Fruit fly (Drosophila melanogaster) whole organism, embryonic: ENCODE results near the gene Atg14.

Source experiments
- Atf3 ChIP-seq: fragments of 200-800 bp; sonication (Bioruptor generic); optimal IDR thresholded peaks from 3 replicates; lab custom pipeline; 2016; ENCODE audit warnings: missing biosample characterization, missing genetic modification characterization
- Bteb2 ChIP-seq: fragments of 200-800 bp; sonication (Bioruptor generic); optimal IDR thresholded peaks from 2 replicates; lab custom pipeline; 2016; ENCODE audit warnings: missing biosample characterization, missing genetic modification characterization
- CG10959 ChIP-seq: fragments of 200-800 bp; sonication (Bioruptor generic); IDR thresholded peaks from 2 replicates; pipeline ENCODE4 v1.3.6; 2022; ENCODE audit warnings: missing biosample characterization, missing genetic modification characterization
- CG1233 ChIP-seq: fragments of 200-800 bp; sonication (Bioruptor generic); optimal IDR thresholded peaks from 4 replicates; lab custom pipeline; 2018; ENCODE audit warnings: missing biosample characterization, mild to moderate bottlenecking, missing genetic modification characterization
- CG12391 ChIP-seq: fragments of 200-800 bp; sonication (Bioruptor generic); optimal IDR thresholded peaks from 3 replicates; lab custom pipeline; 2018; ENCODE audit warnings: missing biosample characterization, mild to moderate bottlenecking, missing genetic modification characterization, moderate library complexity
- CG13287 ChIP-seq: fragments of 200-800 bp; sonication (Bioruptor generic); IDR thresholded peaks from 2 replicates; pipeline ENCODE4 v1.3.6; 2022; ENCODE audit warnings: missing biosample characterization, missing genetic modification characterization; ENCODE audit not compliant: partially characterized antibody
- CG13624 ChIP-seq: fragments of 200-800 bp; sonication (Bioruptor generic); optimal IDR thresholded peaks from 2 replicates; lab custom pipeline; 2016; ENCODE audit warnings: missing biosample characterization, missing genetic modification characterization
- CG14441 ChIP-seq: fragments of 200-800 bp; sonication (Bioruptor generic); IDR thresholded peaks from 2 replicates; pipeline ENCODE4 v1.3.6; 2022; ENCODE audit warnings: missing biosample characterization, missing genetic modification characterization
- CG14710 ChIP-seq: fragments of 200-800 bp; sonication (Bioruptor generic); optimal IDR thresholded peaks from 3 replicates; lab custom pipeline; 2019; ENCODE audit warnings: missing biosample characterization, mild to moderate bottlenecking, missing genetic modification characterization, moderate library complexity
- CG1529 ChIP-seq: fragments of 200-800 bp; sonication (Bioruptor generic); optimal IDR thresholded peaks from 3 replicates; lab custom pipeline; 2018; ENCODE audit warnings: missing biosample characterization, missing genetic modification characterization
- CG15514 ChIP-seq: fragments of 200-800 bp; sonication (Bioruptor generic); optimal IDR thresholded peaks from 3 replicates; lab custom pipeline; 2017; ENCODE audit warnings: missing biosample characterization, missing genetic modification characterization, mild to moderate bottlenecking, moderate library complexity, missing genetic modification reagents
- CG1647 ChIP-seq: fragments of 200-800 bp; sonication (Bioruptor generic); optimal IDR thresholded peaks from 3 replicates; lab custom pipeline; 2016; ENCODE audit warnings: missing biosample characterization, missing genetic modification characterization
- CG16813 ChIP-seq: fragments of 200-800 bp; sonication (Bioruptor generic); IDR thresholded peaks from 3 replicates; pipeline ENCODE4 v1.3.6; 2022; ENCODE audit warnings: missing biosample characterization, missing genetic modification characterization; ENCODE audit not compliant: partially characterized antibody
- CG17829 ChIP-seq: fragments of 200-800 bp; optimal IDR thresholded peaks from 2 replicates; lab custom pipeline; 2019; ENCODE audit warnings: missing biosample characterization, mild to moderate bottlenecking, missing genetic modification characterization, moderate library complexity
- CG3407 ChIP-seq: fragments of 200-800 bp; sonication (Bioruptor generic); optimal IDR thresholded peaks from 2 replicates; lab custom pipeline; 2018; ENCODE audit warnings: missing biosample characterization, mild to moderate bottlenecking, missing genetic modification characterization
- CG34376 ChIP-seq: fragments of 200-800 bp; sonication (Bioruptor generic); optimal IDR thresholded peaks from 2 replicates; lab custom pipeline; 2018; ENCODE audit warnings: missing biosample characterization, mild to moderate bottlenecking, missing genetic modification characterization
- CG34422 ChIP-seq: fragments of 200-800 bp; sonication (Bioruptor generic); IDR thresholded peaks from 3 replicates; pipeline ENCODE4 v1.3.6; 2022; ENCODE audit warnings: missing biosample characterization, missing genetic modification characterization
- CG3726 ChIP-seq: fragments of 200-800 bp; sonication (Bioruptor generic); IDR thresholded peaks from 3 replicates; pipeline ENCODE4, ENCODE4 v1.3.6; 2022; ENCODE audit warnings: missing biosample characterization, missing genetic modification characterization
- CG8089 ChIP-seq: fragments of 200-800 bp; sonication (Bioruptor generic); optimal IDR thresholded peaks from 3 replicates; lab custom pipeline; 2016; ENCODE audit warnings: missing biosample characterization, missing genetic modification characterization
- CG9932 ChIP-seq: fragments of 200-800 bp; sonication (Bioruptor generic); IDR thresholded peaks from 2 replicates; pipeline ENCODE4 v1.3.6; 2022; ENCODE audit warnings: missing biosample characterization, missing genetic modification characterization
- CoRest ChIP-seq: fragments of 200-800 bp; sonication (Bioruptor generic); optimal IDR thresholded peaks from 3 replicates; lab custom pipeline; 2018; ENCODE audit warnings: missing biosample characterization, mild to moderate bottlenecking, missing genetic modification characterization, moderate library complexity
- D19B ChIP-seq: fragments of 200-800 bp; sonication (Bioruptor generic); optimal IDR thresholded peaks from 2 replicates; lab custom pipeline; 2017; ENCODE audit warnings: missing biosample characterization, mild to moderate bottlenecking, missing genetic modification characterization
- Dek ChIP-seq: fragments of 200-800 bp; sonication (Bioruptor generic); optimal IDR thresholded peaks from 3 replicates; lab custom pipeline; 2019; ENCODE audit warnings: missing biosample characterization, mild to moderate bottlenecking, missing genetic modification characterization, moderate library complexity
- Dip2 ChIP-seq: fragments of 200-800 bp; sonication (Bioruptor generic); IDR thresholded peaks from 2 replicates; pipeline ENCODE4 v1.3.6; 2022; ENCODE audit warnings: missing biosample characterization, missing genetic modification characterization
- Dip3 ChIP-seq: fragments of 200-800 bp; sonication (Bioruptor generic); optimal IDR thresholded peaks from 3 replicates; lab custom pipeline; 2016; ENCODE audit warnings: missing biosample characterization, missing genetic modification characterization
- HLH3B ChIP-seq: fragments of 200-800 bp; sonication (Bioruptor generic); IDR thresholded peaks from 2 replicates; pipeline ENCODE4 v1.3.6; 2022; ENCODE audit warnings: missing biosample characterization, missing genetic modification characterization
- HLHmδ ChIP-seq: fragments of 200-800 bp; sonication (Bioruptor generic); optimal IDR thresholded peaks from 2 replicates; lab custom pipeline; 2018; ENCODE audit warnings: missing biosample characterization, mild to moderate bottlenecking, missing genetic modification characterization, moderate library complexity
- Hsf ChIP-seq: fragments of 200-800 bp; sonication (Bioruptor generic); optimal IDR thresholded peaks from 3 replicates; lab custom pipeline; 2016; ENCODE audit warnings: missing biosample characterization, missing genetic modification characterization
- Sry-β ChIP-seq: fragments of 200-800 bp; sonication (Bioruptor generic); optimal IDR thresholded peaks from 2 replicates; lab custom pipeline; 2018; ENCODE audit warnings: missing biosample characterization, mild to moderate bottlenecking, missing genetic modification characterization, moderate library complexity
- TFAM ChIP-seq: fragments of 200-800 bp; sonication (Bioruptor generic); optimal IDR thresholded peaks from 2 replicates; lab custom pipeline; 2017; ENCODE audit warnings: missing biosample characterization, missing genetic modification characterization, inconsistent platforms
- Taf1 ChIP-seq: fragments of 200-800 bp; sonication (Bioruptor generic); IDR thresholded peaks from 2 replicates; pipeline ENCODE4 v1.3.6; 2022; ENCODE audit warnings: missing biosample characterization, missing genetic modification characterization
- abd-A ChIP-seq: fragments of 200-800 bp; sonication (Bioruptor generic); optimal IDR thresholded peaks from 3 replicates; lab custom pipeline; 2019; ENCODE audit warnings: missing biosample characterization, mild to moderate bottlenecking, missing genetic modification characterization, moderate library complexity
- ato ChIP-seq: fragments of 200-800 bp; sonication (Bioruptor generic); IDR thresholded peaks from 2 replicates; pipeline ENCODE4 v1.3.6; 2022; ENCODE audit warnings: missing biosample characterization, missing genetic modification characterization; ENCODE audit not compliant: partially characterized antibody
- az2 ChIP-seq: fragments of 200-800 bp; sonication (Bioruptor generic); optimal IDR thresholded peaks from 3 replicates; lab custom pipeline; 2016; ENCODE audit warnings: missing biosample characterization, missing genetic modification characterization
- bcd ChIP-seq: fragments of 200-800 bp; sonication (Bioruptor generic); optimal IDR thresholded peaks from 2 replicates; lab custom pipeline; 2017; ENCODE audit warnings: missing biosample characterization, mild to moderate bottlenecking, missing genetic modification characterization
- caup ChIP-seq: fragments of 200-800 bp; sonication (Bioruptor generic); optimal IDR thresholded peaks from 3 replicates; lab custom pipeline; 2017; ENCODE audit warnings: missing biosample characterization, mild to moderate bottlenecking, missing genetic modification characterization, moderate library complexity; ENCODE audit not compliant: severe bottlenecking
- danr ChIP-seq: fragments of 200-800 bp; sonication (Bioruptor generic); IDR thresholded peaks from 2 replicates; pipeline ENCODE4 v1.3.6; 2022; ENCODE audit warnings: missing biosample characterization, missing genetic modification characterization
- dimm ChIP-seq: fragments of 200-800 bp; sonication (Bioruptor generic); IDR thresholded peaks from 2 replicates; pipeline ENCODE4 v1.3.6; 2022; ENCODE audit warnings: missing biosample characterization, missing genetic modification characterization
- esg ChIP-seq: fragments of 200-800 bp; sonication (Bioruptor generic); conservative IDR thresholded peaks from 2 replicates; pipeline ENCODE4 v1.3.6; 2022; ENCODE audit warnings: missing biosample characterization, missing genetic modification characterization
- eve ChIP-seq, 2 experiments: fragments of >200 bp; optimal IDR thresholded peaks; 2 replicates each; lab custom pipeline; 2017; ENCODE audit warnings: missing biosample characterization in 2 of 2, missing genetic modification characterization in 2 of 2
- grau ChIP-seq: fragments of 200-800 bp; optimal IDR thresholded peaks from 3 replicates; lab custom pipeline; 2019; ENCODE audit warnings: missing biosample characterization, mild to moderate bottlenecking, missing genetic modification characterization, moderate library complexity
- lab ChIP-seq: fragments of 200-800 bp; sonication (Bioruptor generic); optimal IDR thresholded peaks from 3 replicates; lab custom pipeline; 2017; ENCODE audit warnings: missing biosample characterization, missing genetic modification characterization, mild to moderate bottlenecking, moderate library complexity, missing genetic modification reagents
- pan ChIP-seq, 4 experiments: fragments of >200 bp in 3 of 4; fragments of 200-800 bp in 1 of 4; sonication (Bioruptor generic) in 1 of 4; optimal IDR thresholded peaks in 3 of 4; IDR thresholded peaks in 1 of 4; 2 replicates each; pipeline versions ENCODE4 v1.3.6 to Lab custom; 2017 to 2022; ENCODE audit warnings: missing biosample characterization in 2 of 4, missing genetic modification characterization in 2 of 4, mixed read lengths in 1 of 4
- pzg ChIP-seq: fragments of 200-800 bp; sonication (Bioruptor generic); optimal IDR thresholded peaks from 3 replicates; lab custom pipeline; 2018; ENCODE audit warnings: missing biosample characterization, mild to moderate bottlenecking, missing genetic modification characterization, moderate library complexity
- stwl ChIP-seq: fragments of 200-800 bp; sonication (Bioruptor generic); optimal IDR thresholded peaks from 3 replicates; lab custom pipeline; 2018; ENCODE audit warnings: missing biosample characterization, mild to moderate bottlenecking, missing genetic modification characterization, moderate library complexity
- tio ChIP-seq: fragments of 200-800 bp; sonication (Bioruptor generic); optimal IDR thresholded peaks from 2 replicates; lab custom pipeline; 2017; ENCODE audit warnings: missing biosample characterization, missing genetic modification characterization, inconsistent platforms
- unc-4 ChIP-seq: fragments of 200-800 bp; sonication (Bioruptor generic); IDR thresholded peaks from 2 replicates; pipeline ENCODE4 v1.3.6; 2022; ENCODE audit warnings: missing biosample characterization, missing genetic modification characterization; ENCODE audit not compliant: partially characterized antibody
- wek ChIP-seq: fragments of 200-800 bp; sonication (Bioruptor generic); optimal IDR thresholded peaks from 3 replicates; lab custom pipeline; 2018; ENCODE audit warnings: missing biosample characterization, mild to moderate bottlenecking, missing genetic modification characterization, moderate library complexity
- zen ChIP-seq: fragments of 200-800 bp; sonication (Bioruptor generic); optimal IDR thresholded peaks from 3 replicates; lab custom pipeline; 2018; ENCODE audit warnings: missing biosample characterization, mild to moderate bottlenecking, missing genetic modification characterization, moderate library complexity

Atg14 gene

DNA sequence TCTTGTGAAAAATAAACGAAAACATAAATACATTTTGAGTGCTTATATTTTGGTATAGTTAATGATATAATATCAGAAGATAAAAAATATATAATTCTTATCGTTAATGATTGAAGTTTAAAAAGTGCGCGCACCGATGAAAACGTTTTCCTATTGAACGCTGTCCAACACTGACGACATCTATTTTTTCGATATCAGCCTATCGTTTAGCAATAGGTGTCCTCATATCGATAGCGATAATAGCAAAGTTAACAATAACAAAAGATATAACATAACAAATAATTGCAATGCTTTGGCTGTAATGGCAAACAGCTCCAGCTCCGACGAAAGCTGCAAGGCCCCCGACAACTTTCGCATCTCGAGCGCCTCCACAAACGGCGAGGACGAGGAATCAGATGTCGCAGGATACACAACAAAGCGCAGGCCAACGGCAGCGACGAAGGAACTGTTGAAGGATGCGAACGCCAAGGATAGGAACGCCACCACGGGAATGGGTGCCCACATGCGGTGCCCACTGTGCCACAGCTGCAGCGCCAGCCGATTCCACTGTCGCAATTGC, at the start of gene Atg14 (continued):
- TF ChIP-seq CG34422: no peak; the same call in 2 of the 3 replicates
- no peak for TF ChIP-seq danr (GFP tag; lab: Robert Waterston, UW)
- no peak for TF ChIP-seq abd-A (tag; lab: Kevin White, UChicago)
- no peak for TF ChIP-seq CG3407 (GFP tag; lab: Kevin White, UChicago)
- TF ChIP-seq Dek (tag; lab: Kevin White, UChicago): peak; percentile 8
- TF ChIP-seq eve (GFP tag; optimal IDR thresholded peaks at IDR 0.05; lab: Kevin White, UChicago): no peak
- no peak for TF ChIP-seq CG10959 (GFP tag; lab: Robert Waterston, UW)
- TF ChIP-seq Bteb2 (GFP tag; lab: Kevin White, UChicago): no peak
- no peak for TF ChIP-seq CG3726 (GFP tag; lab: Robert Waterston, UW)
- TF ChIP-seq CG16813 (GFP tag; lab: Robert Waterston, UW): peak; percentile 90
- peak; percentile 35 for TF ChIP-seq grau (tag; lab: Kevin White, UChicago)
- TF ChIP-seq TFAM (GFP tag; lab: Kevin White, UChicago): no peak
- TF ChIP-seq Hsf: no peak
- TF ChIP-seq HLHmδ: no peak
- no peak for TF ChIP-seq tio (GFP tag; lab: Kevin White, UChicago)
- TF ChIP-seq stwl (tag; lab: Kevin White, UChicago): peak; percentile 75
- no peak for TF ChIP-seq Sry-β (GFP tag; lab: Kevin White, UChicago)
- TF ChIP-seq lab (GFP tag; lab: Kevin White, UChicago): peak; percentile 38
- TF ChIP-seq pan (optimal IDR thresholded peaks at IDR 0.05; lab: Kevin White, UChicago): no peak
- no peak for TF ChIP-seq pan (GFP tag; optimal IDR thresholded peaks at IDR 0.05 in 1 of 2, IDR thresholded peaks at IDR 0.05 in 1 of 2)
- peak; percentile 47 for TF ChIP-seq CG15514 (GFP tag; lab: Kevin White, UChicago)
- TF ChIP-seq esg (GFP tag; lab: Robert Waterston, UW): no peak
- TF ChIP-seq CG14710 (tag; lab: Kevin White, UChicago): peak; percentile 53
- TF ChIP-seq CoRest: peak; percentile 34
- no peak for TF ChIP-seq CG8089 (GFP tag; lab: Kevin White, UChicago)
- TF ChIP-seq CG1529 (GFP tag; lab: Kevin White, UChicago): no peak
- TF ChIP-seq Atf3 (GFP tag; lab: Kevin White, UChicago): no peak
- TF ChIP-seq pzg: peak; percentile 81
- TF ChIP-seq CG13624 (GFP tag; lab: Kevin White, UChicago): no peak
- TF ChIP-seq unc-4 (GFP tag; lab: Robert Waterston, UW): peak; percentile 92
- no peak for TF ChIP-seq CG14441 (GFP tag; lab: Robert Waterston, UW)
- no peak for TF ChIP-seq az2 (GFP tag; lab: Kevin White, UChicago)
- TF ChIP-seq CG12391 (tag; lab: Kevin White, UChicago): peak; percentile 8
- TF ChIP-seq Taf1: no peak
- TF ChIP-seq bcd (GFP tag; lab: Kevin White, UChicago): no peak
- peak; percentile 92 for TF ChIP-seq ato
- no peak for TF ChIP-seq D19B (GFP tag; lab: Kevin White, UChicago)
- TF ChIP-seq CG13287 (GFP tag; lab: Robert Waterston, UW): peak; percentile 97
- peak; percentile 34 for TF ChIP-seq CG17829 (tag; lab: Kevin White, UChicago)
- no peak for TF ChIP-seq dimm (GFP tag; lab: Robert Waterston, UW)
- TF ChIP-seq Dip2 (GFP tag; lab: Robert Waterston, UW): no peak
- no peak for TF ChIP-seq wek
- TF ChIP-seq zen: no peak
- TF ChIP-seq caup: no peak
- no peak for TF ChIP-seq HLH3B (GFP tag; lab: Robert Waterston, UW)
- no peak for TF ChIP-seq Dip3 (GFP tag; lab: Kevin White, UChicago)
- no peak for TF ChIP-seq CG1647 (GFP tag; lab: Kevin White, UChicago)
- TF ChIP-seq CG9932 (GFP tag; lab: Robert Waterston, UW): peak; percentile 33; the same call in 1 of the 2 replicates
- no peak for TF ChIP-seq CG1233 (GFP tag; lab: Kevin White, UChicago)
- TF ChIP-seq CG34376 (GFP tag; lab: Kevin White, UChicago): peak; percentile 54
